Fruit fly (Drosophila melanogaster): ENCODE data around the gene CG42724.

Gene CG42724

dm6 chr3R:6337397-6337796 is 30.7 kb downstream of the CG42724 start:
- TF ChIP-seq spab (GFP tag; optimal IDR thresholded peaks at IDR 0.05) (no peak), OdsH (GFP tag; optimal IDR thresholded peaks at IDR 0.05) (no peak), fd59A (GFP tag; optimal IDR thresholded peaks at IDR 0.05) (no peak), CG6276 (GFP tag; optimal IDR thresholded peaks at IDR 0.05) (no peak), CG8119 (GFP tag; IDR thresholded peaks at IDR 0.05) (no peak), acj6 (GFP tag; optimal IDR thresholded peaks at IDR 0.05) (no peak), CG16779 (tag; optimal IDR thresholded peaks at IDR 0.05) (no peak), eg (GFP tag; IDR thresholded peaks at IDR 0.05) (no peak), lz (GFP tag; optimal IDR thresholded peaks at IDR 0.05) (no peak), cyc (GFP tag; optimal IDR thresholded peaks at IDR 0.05) (no peak), CG6792 (GFP tag; optimal IDR thresholded peaks at IDR 0.05) (no peak), Ets96B (tag; optimal IDR thresholded peaks at IDR 0.05) (no peak), Gug (GFP tag; IDR thresholded peaks at IDR 0.05) (no peak), CG11294 (GFP tag; IDR thresholded peaks at IDR 0.05) (no peak), esn (GFP tag; optimal IDR thresholded peaks at IDR 0.05) (no peak), Sox14 (GFP tag; optimal IDR thresholded peaks at IDR 0.05) (no peak), Blimp-1 (GFP tag; optimal IDR thresholded peaks at IDR 0.05) (no peak)

- no peak for TF ChIP-seq CG4318 (GFP tag; optimal IDR thresholded peaks at IDR 0.05)
- no peak for TF ChIP-seq CG6163 (GFP tag; IDR thresholded peaks at IDR 0.05)
- TF ChIP-seq CG34406 (GFP tag; optimal IDR thresholded peaks at IDR 0.05) = no peak
- TF ChIP-seq lz (GFP tag; optimal IDR thresholded peaks at IDR 0.05) = no peak
- TF ChIP-seq Met (GFP tag; optimal IDR thresholded peaks at IDR 0.05) = no peak
- no peak for TF ChIP-seq CG8632 (GFP tag; optimal IDR thresholded peaks at IDR 0.05)
- TF ChIP-seq CG11762 (GFP tag; optimal IDR thresholded peaks at IDR 0.05; ENCODE audit: insufficient read depth) = no peak
- no peak for TF ChIP-seq topi (GFP tag; optimal IDR thresholded peaks at IDR 0.05)
- no peak for TF ChIP-seq CG1621 (tag; optimal IDR thresholded peaks at IDR 0.05)
- no peak for TF ChIP-seq esn (GFP tag; optimal IDR thresholded peaks at IDR 0.05)
- no peak for TF ChIP-seq Hr38 (GFP tag; optimal IDR thresholded peaks at IDR 0.05)
- no peak for TF ChIP-seq CG6276 (GFP tag; optimal IDR thresholded peaks at IDR 0.05)
- no peak for TF ChIP-seq Sox102F (GFP tag; optimal IDR thresholded peaks at IDR 0.05)
- no peak for TF ChIP-seq dac (GFP tag; optimal IDR thresholded peaks at IDR 0.05)
- TF ChIP-seq Gug (GFP tag; IDR thresholded peaks at IDR 0.05) = no peak
- TF ChIP-seq Eip75B (GFP tag; optimal IDR thresholded peaks at IDR 0.05) = no peak
- no peak for TF ChIP-seq Hr4 (GFP tag; optimal IDR thresholded peaks at IDR 0.05)
- no peak for TF ChIP-seq CG6808 (GFP tag; optimal IDR thresholded peaks at IDR 0.05)
- no peak for TF ChIP-seq OdsH (GFP tag; optimal IDR thresholded peaks at IDR 0.05)
- no peak for TF ChIP-seq CG3032 (tag; optimal IDR thresholded peaks at IDR 0.05)
Measured at dm6 chr3R:6334906-6335433, 33.1 kb downstream of the CG42724 start, which contains the start of gene Osi19. Osi19 (plus strand) TSS chr3R:6335362.

dm6 chr3R:6329774-6330298 is 38.3 kb downstream of the CG42724 start, which contains the start of gene Osi18:
Osi18 (plus strand) TSS chr3R:6330248.
- TF ChIP-seq fkh (GFP tag; optimal IDR thresholded peaks at IDR 0.05) = no peak
- no peak for TF ChIP-seq CG6276 (GFP tag; optimal IDR thresholded peaks at IDR 0.05)
- no peak for TF ChIP-seq Sox14 (GFP tag; optimal IDR thresholded peaks at IDR 0.05)
- TF ChIP-seq Hr39 (GFP tag; optimal IDR thresholded peaks at IDR 0.05) = no peak
- TF ChIP-seq CG10631 (GFP tag; optimal IDR thresholded peaks at IDR 0.05) = no peak
- TF ChIP-seq CG3919 (GFP tag; optimal IDR thresholded peaks at IDR 0.05) = no peak
- no peak for TF ChIP-seq Blimp-1 (GFP tag; optimal IDR thresholded peaks at IDR 0.05)
- no peak for TF ChIP-seq CG3032 (tag; optimal IDR thresholded peaks at IDR 0.05)
- TF ChIP-seq CG4318 (GFP tag; optimal IDR thresholded peaks at IDR 0.05) = no peak
- no peak for TF ChIP-seq lz (GFP tag; optimal IDR thresholded peaks at IDR 0.05)
- TF ChIP-seq Hr4 (GFP tag; optimal IDR thresholded peaks at IDR 0.05) = no peak
